Worm (Caenorhabditis elegans) whole organism, midembryonic: Measurements from ENCODE around the gene ZK673.11.

Source experiments
- T22C8.4 ChIP-seq: fragments of 200-800 bp; sonication (Bioruptor generic); IDR thresholded peaks from 2 replicates; pipeline ENCODE4 v1.3.6; 2022; ENCODE audit warnings: missing genetic modification characterization, missing compliant biosample characterization
- cog-1 ChIP-seq: sonication (generic microtip); optimal IDR thresholded peaks from 2 replicates; lab custom pipeline; 2016; ENCODE audit warnings: missing genetic modification characterization, missing compliant biosample characterization
- flt-1 ChIP-seq: fragments of 200-800 bp; sonication (Bioruptor generic); IDR thresholded peaks from 2 replicates; pipeline ENCODE4 v1.3.6; 2022; ENCODE audit warnings: missing genetic modification characterization, missing compliant biosample characterization
- klf-2 ChIP-seq: fragments of 200-800 bp; sonication (Bioruptor generic); conservative IDR thresholded peaks from 2 replicates; pipeline ENCODE4 v1.3.6; 2022; ENCODE audit warnings: missing genetic modification reagents, missing genetic modification characterization, missing compliant biosample characterization
- med-1 ChIP-seq: sonication (generic microtip); optimal IDR thresholded peaks from 2 replicates; lab custom pipeline; 2017; ENCODE audit warnings: missing genetic modification characterization, mild to moderate bottlenecking, missing compliant biosample characterization, antibody characterized with exemption, missing genetic modification reagents; ENCODE audit not compliant: insufficient read depth
- ref-1 ChIP-seq: fragments of 200-800 bp; sonication (Bioruptor generic); conservative IDR thresholded peaks from 2 replicates; pipeline ENCODE4 v1.3.6; 2022; ENCODE audit warnings: missing genetic modification reagents, missing genetic modification characterization, missing compliant biosample characterization
- tab-1 ChIP-seq: fragments of 200-800 bp; sonication (Bioruptor generic); IDR thresholded peaks from 2 replicates; pipeline ENCODE4 v1.3.6; 2022; ENCODE audit warnings: missing genetic modification characterization, missing compliant biosample characterization
- ztf-23 ChIP-seq: fragments of 200-800 bp; sonication (Bioruptor generic); IDR thresholded peaks from 2 replicates; pipeline ENCODE4 v1.3.6; 2022; ENCODE audit warnings: missing genetic modification reagents, missing genetic modification characterization, missing compliant biosample characterization
- ztf-29 ChIP-seq: fragments of 200-800 bp; sonication (Bioruptor generic); IDR thresholded peaks from 2 replicates; pipeline ENCODE4 v1.3.6; 2022; ENCODE audit warnings: missing genetic modification reagents, missing genetic modification characterization, missing compliant biosample characterization

The ZK673.11 gene

DNA sequence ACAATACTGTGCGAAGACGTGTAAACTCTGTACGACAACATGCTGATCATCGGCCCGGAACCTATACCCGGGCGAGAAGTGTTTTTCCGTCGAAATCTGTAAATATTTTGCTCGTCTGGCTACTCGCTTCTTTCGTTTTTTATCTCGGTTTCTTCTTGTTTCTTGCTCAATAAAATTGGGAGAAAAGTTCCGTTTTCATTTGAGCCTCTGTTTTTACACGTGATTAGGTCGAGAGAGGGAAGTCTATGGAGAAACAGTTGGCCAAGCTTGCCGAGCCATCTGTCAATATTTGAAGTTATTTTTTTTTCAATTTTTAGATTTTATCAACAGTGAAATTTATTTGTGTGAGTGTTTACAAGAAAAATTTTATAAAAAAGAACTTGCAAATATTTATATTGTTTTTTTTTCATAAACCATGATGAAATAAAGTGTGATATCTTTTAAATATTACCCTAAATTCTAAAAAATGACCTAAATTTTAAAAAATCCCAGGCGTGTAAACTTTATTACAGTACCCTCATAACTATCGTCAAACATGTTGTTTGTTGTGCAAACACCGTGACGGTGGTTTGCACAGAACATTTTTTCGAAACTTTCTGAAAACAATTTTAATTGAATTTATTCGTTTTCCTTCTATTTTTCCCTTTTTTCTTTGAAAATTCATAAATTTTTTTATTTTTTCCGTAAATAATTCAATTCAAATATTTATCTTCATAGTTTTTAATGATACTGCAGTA is 11.9 kb upstream of the ZK673.11 start:
- TF ChIP-seq med-1 (no peak), cog-1 (tag; lab: Kevin White, UChicago) (no peak), tab-1 (GFP tag; lab: Robert Waterston, UW) (no peak), ztf-23 (no peak)

DNA sequence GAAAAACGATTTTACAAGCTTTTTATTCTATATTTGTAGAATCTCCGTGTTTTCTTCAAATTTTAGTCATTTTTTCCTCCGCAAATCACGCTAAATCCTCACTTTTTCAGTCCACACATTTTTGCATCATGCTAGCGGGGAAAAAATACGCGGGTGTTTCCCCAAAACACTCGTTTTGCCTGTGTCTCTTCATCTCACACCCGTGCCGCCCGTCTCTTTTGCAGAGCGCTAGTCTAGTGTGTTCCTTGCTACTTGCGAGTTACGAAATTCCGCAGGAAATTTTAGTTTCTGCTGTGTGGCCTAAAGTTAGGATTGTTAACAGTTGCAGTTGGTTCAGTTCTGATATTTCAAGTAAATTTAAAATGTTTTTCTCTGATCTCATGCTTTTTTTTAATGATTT is 11.3 kb upstream of the ZK673.11 start:
- no peak for TF ChIP-seq klf-2 (GFP tag; lab: Robert Waterston, UW)
- no peak for TF ChIP-seq ref-1
- no peak for TF ChIP-seq T22C8.4 (GFP tag; lab: Robert Waterston, UW)
- no peak for TF ChIP-seq ztf-29 (GFP tag; lab: Robert Waterston, UW)
- no peak for TF ChIP-seq flt-1 (GFP tag; lab: Robert Waterston, UW)
- no peak for TF ChIP-seq tab-1 (GFP tag; lab: Robert Waterston, UW)
- TF ChIP-seq cog-1 (tag; lab: Kevin White, UChicago), result no peak
- TF ChIP-seq med-1, result no peak
- no peak for TF ChIP-seq ztf-23

DNA sequence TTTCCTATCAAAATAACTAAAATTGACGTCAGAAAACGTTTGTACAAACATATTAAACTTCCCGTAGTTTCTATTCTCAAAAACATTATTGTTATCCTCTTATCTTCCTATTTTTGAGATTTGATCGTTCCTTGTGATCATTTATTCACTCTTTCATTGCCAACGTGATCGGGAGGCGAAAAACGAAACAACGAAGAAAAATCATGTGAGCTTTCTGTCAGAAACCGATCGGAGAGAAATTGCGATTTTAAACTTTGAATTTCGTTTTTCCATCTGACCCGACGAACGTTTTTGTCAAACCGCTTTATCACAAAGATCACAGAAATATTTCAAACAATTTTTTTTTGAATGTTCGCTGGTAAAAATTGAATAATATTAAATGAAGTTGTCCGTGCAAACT is 10.8 kb upstream of the ZK673.11 start:
- TF ChIP-seq tab-1 (GFP tag; lab: Robert Waterston, UW) (no peak), ref-1 (no peak), cog-1 (tag; lab: Kevin White, UChicago) (no peak), ztf-23 (no peak), klf-2 (GFP tag; lab: Robert Waterston, UW) (no peak), T22C8.4 (GFP tag; lab: Robert Waterston, UW) (no peak), flt-1 (GFP tag; lab: Robert Waterston, UW) (no peak), ztf-29 (GFP tag; lab: Robert Waterston, UW) (no peak), med-1 (no peak)

DNA sequence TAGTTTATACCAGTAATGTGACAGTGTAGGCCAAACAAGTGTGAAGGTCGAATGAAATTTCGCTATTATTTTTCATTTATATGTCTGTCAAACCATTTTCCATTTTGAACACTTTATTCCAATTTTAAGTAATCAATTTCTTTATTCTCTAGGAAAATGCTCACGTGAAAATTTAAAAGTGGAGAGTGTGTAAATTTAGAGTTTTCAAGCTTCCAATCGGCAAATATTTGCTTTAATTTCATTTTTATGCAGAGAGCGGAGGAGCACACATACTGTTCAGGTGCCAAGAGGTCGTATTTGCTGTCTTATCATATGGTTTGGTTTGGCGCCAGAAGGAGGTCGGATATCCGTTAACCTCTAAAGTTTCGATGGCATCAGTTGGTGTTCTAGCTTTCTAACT is 10.3 kb upstream of the ZK673.11 start:
- no peak for TF ChIP-seq klf-2 (GFP tag; lab: Robert Waterston, UW)
- no peak for TF ChIP-seq ztf-23
- TF ChIP-seq flt-1 (GFP tag; lab: Robert Waterston, UW), result no peak
- no peak for TF ChIP-seq ztf-29 (GFP tag; lab: Robert Waterston, UW)
- TF ChIP-seq cog-1 (tag; lab: Kevin White, UChicago), result no peak
- no peak for TF ChIP-seq med-1
- no peak for TF ChIP-seq tab-1 (GFP tag; lab: Robert Waterston, UW)
- no peak for TF ChIP-seq T22C8.4 (GFP tag; lab: Robert Waterston, UW)

DNA sequence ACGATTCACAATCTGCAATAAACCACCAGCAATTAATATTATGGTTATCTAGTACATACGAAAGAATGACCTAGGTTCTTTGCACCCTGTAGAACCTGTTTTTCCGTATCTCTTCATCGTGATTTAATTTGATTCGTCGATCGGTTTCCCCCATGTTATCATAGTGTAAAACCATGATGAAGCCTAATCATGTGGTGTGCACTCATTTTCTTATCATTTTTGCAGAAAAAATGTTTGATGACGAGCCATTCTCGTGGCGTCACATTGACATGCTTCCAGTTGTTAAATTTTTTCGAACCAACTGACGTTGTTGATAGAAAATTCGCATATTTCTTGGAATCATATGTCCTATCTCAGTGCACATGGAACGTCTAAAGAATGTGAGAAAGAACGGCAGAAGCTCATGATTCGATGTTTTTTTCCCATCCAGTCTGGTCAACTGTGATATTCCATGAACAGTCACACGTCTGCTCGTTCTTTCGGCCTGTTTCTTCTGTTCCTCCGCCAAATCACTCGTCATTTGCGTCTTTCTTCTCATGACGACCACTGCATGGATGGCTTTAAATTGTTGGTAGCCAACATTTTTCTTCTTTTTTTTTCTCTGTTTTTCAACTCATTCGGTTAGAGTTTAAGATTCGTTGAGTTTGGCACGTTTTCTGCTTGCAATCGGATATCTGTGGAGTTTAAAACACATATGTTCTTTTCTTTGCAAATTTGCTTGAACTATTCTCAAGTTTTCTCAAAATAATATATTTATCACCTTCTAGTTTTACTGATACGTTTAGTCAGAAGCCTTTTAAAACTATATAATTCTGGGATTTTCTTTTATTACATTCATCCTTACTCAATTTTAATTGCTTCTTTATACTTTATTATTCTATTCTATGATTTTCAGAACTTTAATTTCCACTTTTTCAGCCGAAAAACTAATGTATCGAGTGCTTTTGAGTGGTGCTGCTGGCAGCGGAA is 9.4 kb upstream of the ZK673.11 start, which contains the start of gene ZK673.2:
Gene ZK673.2, plus strand, starts transcription at position 919 of the 969 bp plus-strand sequence.
- no peak for TF ChIP-seq flt-1 (GFP tag; lab: Robert Waterston, UW)
- TF ChIP-seq med-1, result no peak
- TF ChIP-seq ztf-29 (GFP tag; lab: Robert Waterston, UW), result no peak
- no peak for TF ChIP-seq tab-1 (GFP tag; lab: Robert Waterston, UW)
- TF ChIP-seq klf-2 (GFP tag; lab: Robert Waterston, UW), result no peak
- TF ChIP-seq T22C8.4 (GFP tag; lab: Robert Waterston, UW), result no peak
- no peak for TF ChIP-seq cog-1 (tag; lab: Kevin White, UChicago)
- TF ChIP-seq ztf-23, result no peak
- TF ChIP-seq ref-1, result no peak

DNA sequence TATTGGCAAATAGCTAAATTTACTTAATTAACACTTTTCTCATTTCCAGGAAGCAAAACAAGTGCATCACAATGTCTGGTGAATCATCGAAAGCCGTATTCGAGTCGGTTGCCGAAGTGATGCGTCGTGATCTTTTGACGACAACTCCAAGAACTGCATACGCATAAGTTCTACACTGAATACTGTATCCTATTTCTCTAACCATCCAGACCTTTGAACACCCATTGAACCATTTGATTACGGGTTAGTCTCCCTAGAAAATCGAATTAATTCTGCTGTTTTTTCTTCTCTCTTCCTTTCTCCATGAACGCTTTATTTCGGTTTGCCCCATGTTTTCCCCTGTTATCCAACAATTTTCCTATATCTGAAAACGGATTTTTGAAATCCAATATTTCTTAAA is 7.4 kb upstream of the ZK673.11 start, which contains the start of gene lin-56:
Gene lin-56, plus strand, starts transcription at position 301 of the 400 bp plus-strand sequence.
- TF ChIP-seq flt-1 (GFP tag; lab: Robert Waterston, UW) (no peak), klf-2 (GFP tag; lab: Robert Waterston, UW) (no peak), ztf-23 (no peak), med-1 (no peak), tab-1 (GFP tag; lab: Robert Waterston, UW) (no peak), cog-1 (tag; lab: Kevin White, UChicago) (no peak), ztf-29 (GFP tag; lab: Robert Waterston, UW) (no peak), T22C8.4 (GFP tag; lab: Robert Waterston, UW) (no peak), ref-1 (no peak)

DNA sequence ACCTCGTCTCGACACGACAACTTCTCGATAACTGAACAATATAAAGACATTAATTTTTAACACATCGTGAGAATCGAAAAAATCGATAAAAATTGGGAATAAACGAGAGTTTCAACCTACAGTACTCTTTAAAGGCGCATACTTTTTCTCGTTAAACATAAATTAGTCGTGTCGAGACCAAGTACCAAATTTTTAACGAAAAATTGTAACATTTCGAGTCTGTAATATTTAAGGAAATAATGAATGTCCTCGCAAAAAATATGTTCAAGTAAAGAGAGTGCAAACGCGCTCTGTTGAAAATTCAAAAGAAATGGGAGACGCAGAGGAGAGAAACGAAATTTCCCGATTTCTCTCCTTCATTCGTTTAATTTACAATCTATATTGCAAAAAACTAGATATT is 6.7 kb upstream of the ZK673.11 start:
- TF ChIP-seq T22C8.4 (GFP tag; lab: Robert Waterston, UW), result no peak
- no peak for TF ChIP-seq klf-2 (GFP tag; lab: Robert Waterston, UW)
- no peak for TF ChIP-seq flt-1 (GFP tag; lab: Robert Waterston, UW)
- no peak for TF ChIP-seq ztf-29 (GFP tag; lab: Robert Waterston, UW)
- TF ChIP-seq ztf-23, result no peak
- no peak for TF ChIP-seq cog-1 (tag; lab: Kevin White, UChicago)
- TF ChIP-seq ref-1, result no peak
- TF ChIP-seq tab-1 (GFP tag; lab: Robert Waterston, UW), result no peak
- TF ChIP-seq med-1, result no peak

DNA sequence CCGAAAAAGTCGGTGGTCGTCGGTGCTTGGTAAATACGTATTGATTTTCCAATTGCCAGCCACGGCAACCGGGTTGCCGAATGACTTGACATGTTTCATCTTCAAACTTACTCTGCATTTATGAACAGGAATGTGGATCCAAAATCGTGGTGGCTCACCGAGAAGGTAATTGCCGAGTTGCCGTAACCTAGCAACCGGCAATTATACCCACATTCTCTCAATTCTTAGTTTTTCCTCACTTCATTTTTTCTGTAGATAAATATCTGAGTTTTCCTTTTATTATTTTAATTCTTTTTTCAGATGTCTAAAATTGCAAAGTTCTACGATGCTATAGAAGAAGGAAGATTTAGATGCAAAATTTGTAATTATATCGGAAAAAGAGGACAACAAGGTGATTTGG is 4.5 kb upstream of the ZK673.11 start, which contains the start of gene ZK673.4:
Gene ZK673.4, plus strand, starts transcription at position 301 of the 400 bp plus-strand sequence.
- TF ChIP-seq T22C8.4 (GFP tag; lab: Robert Waterston, UW) (no peak), tab-1 (GFP tag; lab: Robert Waterston, UW) (no peak), cog-1 (tag; lab: Kevin White, UChicago) (no peak), ztf-29 (GFP tag; lab: Robert Waterston, UW) (no peak), ref-1 (no peak), flt-1 (GFP tag; lab: Robert Waterston, UW) (no peak)

DNA sequence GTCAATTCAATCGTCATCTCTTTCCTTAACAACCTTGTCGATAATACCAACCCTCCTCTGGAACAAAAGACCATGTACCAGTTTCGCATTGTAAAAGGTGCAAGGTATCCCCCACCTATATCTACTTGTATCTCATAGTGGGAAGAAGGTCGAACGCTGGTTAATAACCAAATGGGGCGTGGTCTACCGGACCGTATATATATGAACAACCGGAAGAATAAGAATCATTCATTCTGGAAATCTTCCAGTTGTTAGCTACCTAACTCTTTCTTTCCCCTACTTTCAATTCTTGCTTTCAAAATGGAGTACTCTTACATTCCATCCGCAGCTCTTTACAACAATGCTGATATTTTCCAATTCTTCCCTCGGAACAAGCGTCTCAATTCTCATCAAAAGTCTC is 4.1 kb downstream of the ZK673.11 start, which contains the start of gene ZK673.5:
Gene ZK673.5, plus strand, starts transcription at position 301 of the 400 bp plus-strand sequence.
- TF ChIP-seq ztf-23 (no peak), cog-1 (tag; lab: Kevin White, UChicago) (no peak), T22C8.4 (GFP tag; lab: Robert Waterston, UW) (no peak), tab-1 (GFP tag; lab: Robert Waterston, UW) (no peak), ref-1 (no peak), flt-1 (GFP tag; lab: Robert Waterston, UW) (no peak), ztf-29 (GFP tag; lab: Robert Waterston, UW) (no peak), med-1 (no peak), klf-2 (GFP tag; lab: Robert Waterston, UW) (no peak)
